Worm (Caenorhabditis elegans): ENCODE data around the gene hsp-25.
A peak's percentile ranks its signal among the peaks of the same experiment; 100 is the strongest.

hsp-25 gene

DNA sequence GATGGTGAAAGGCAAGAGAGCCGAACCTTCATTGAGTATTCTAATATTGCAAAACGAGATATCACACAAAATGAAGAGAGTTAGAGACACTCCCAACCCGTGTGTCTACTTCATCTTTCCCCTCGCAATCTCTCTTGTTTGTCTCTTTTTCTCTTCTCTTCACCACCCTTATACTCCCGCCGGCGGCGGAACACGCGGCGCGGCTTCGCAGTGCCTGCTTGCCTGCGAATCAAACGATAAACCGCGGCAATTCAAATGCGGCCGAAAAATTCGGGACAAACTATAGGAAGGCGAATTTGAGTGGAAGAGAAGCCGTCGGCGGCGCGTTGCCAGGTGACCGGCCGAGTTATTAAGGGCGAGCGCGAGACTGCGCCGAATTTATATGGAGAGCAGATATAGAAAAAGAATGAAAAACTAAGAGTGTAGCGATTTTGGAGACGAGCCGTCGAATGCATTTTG, 54.8 kb downstream of the hsp-25 start, which contains the start of gene klp-13:
TSS of gene klp-13 (plus strand) at position 409 of the 459 bp plus-strand sequence.
- no peak for TF ChIP-seq eor-1 (tag; optimal IDR thresholded peaks at IDR 0.05)
- TF ChIP-seq snpc-4 (tag; optimal IDR thresholded peaks at IDR 0.05): peak; percentile 61
- TF ChIP-seq lsy-12 (tag; optimal IDR thresholded peaks at IDR 0.05): peak; percentile 67
- peak; percentile 91 for TF ChIP-seq lin-15B (tag; optimal IDR thresholded peaks at IDR 0.05)
- peak; percentile 76 for TF ChIP-seq ceh-82 (tag; optimal IDR thresholded peaks at IDR 0.05)
- TF ChIP-seq nhr-11 (tag; optimal IDR thresholded peaks at IDR 0.05): no peak
- TF ChIP-seq unc-62 (GFP tag; optimal IDR thresholded peaks at IDR 0.05): peak; percentile 81
- TF ChIP-seq nfya-1 (tag; optimal IDR thresholded peaks at IDR 0.05; ENCODE audit: insufficient read depth): peak; percentile 95
- no peak for TF ChIP-seq nhr-76 (tag; optimal IDR thresholded peaks at IDR 0.05)
- TF ChIP-seq skn-1 (tag; optimal IDR thresholded peaks at IDR 0.05): peak; percentile 88
- peak; percentile 60 for TF ChIP-seq ceh-28 (tag; optimal IDR thresholded peaks at IDR 0.05)
- TF ChIP-seq pqm-1 (tag; optimal IDR thresholded peaks at IDR 0.05): peak; percentile 11
- TF ChIP-seq nhr-237 (tag; optimal IDR thresholded peaks at IDR 0.05): no peak
- TF ChIP-seq R02D3.7 (tag; optimal IDR thresholded peaks at IDR 0.05): peak; percentile 70
- peak; percentile 79 for TF ChIP-seq jun-1 (tag; optimal IDR thresholded peaks at IDR 0.05)
- TF ChIP-seq nhr-25 (tag; optimal IDR thresholded peaks at IDR 0.05): peak; percentile 65
- TF ChIP-seq egl-27 (tag; optimal IDR thresholded peaks at IDR 0.05): peak; percentile 18
- peak; percentile 98 for TF ChIP-seq lin-39 (tag; optimal IDR thresholded peaks at IDR 0.05)
- TF ChIP-seq hmg-11 (tag; optimal IDR thresholded peaks at IDR 0.05): peak; percentile 97
- no peak for TF ChIP-seq elt-3 (tag; optimal IDR thresholded peaks at IDR 0.05)
- TF ChIP-seq elt-2 (tag; optimal IDR thresholded peaks at IDR 0.05): peak; percentile 75
- peak; percentile 93 for TF ChIP-seq pha-4 (tag; optimal IDR thresholded peaks at IDR 0.05)
- TF ChIP-seq zag-1 (tag; optimal IDR thresholded peaks at IDR 0.05): peak; percentile 49
- TF ChIP-seq fkh-10 (GFP tag; optimal IDR thresholded peaks at IDR 0.05): peak; percentile 56
- TF ChIP-seq tbx-2 (tag; optimal IDR thresholded peaks at IDR 0.05): peak; percentile 63
- no peak for TF ChIP-seq ztf-11 (tag; optimal IDR thresholded peaks at IDR 0.05)
- TF ChIP-seq egl-5 (tag; optimal IDR thresholded peaks at IDR 0.05): peak; percentile 79
- peak; percentile 60 for TF ChIP-seq ZK546.5 (tag; optimal IDR thresholded peaks at IDR 0.05)
- TF ChIP-seq ceh-16 (tag; optimal IDR thresholded peaks at IDR 0.05): no peak
- TF ChIP-seq elt-1 (tag; optimal IDR thresholded peaks at IDR 0.05): peak; percentile 15
- TF ChIP-seq nhr-23 (tag; optimal IDR thresholded peaks at IDR 0.05): peak; percentile 74
- no peak for TF ChIP-seq ceh-9 (tag; optimal IDR thresholded peaks at IDR 0.05)
- TF ChIP-seq mdl-1 (tag; optimal IDR thresholded peaks at IDR 0.05): peak; percentile 42
- TF ChIP-seq sea-2 (GFP tag; optimal IDR thresholded peaks at IDR 0.05): no peak

Measured in whole organism, L3 larva.